Fruit fly (Drosophila melanogaster) whole organism, embryonic: ENCODE data around the gene CG43400.

Experiments
- Aef1 ChIP-seq: fragments of 200-800 bp; sonication (Bioruptor generic); IDR thresholded peaks from 3 replicates; pipeline ENCODE4 v1.3.6; 2022; ENCODE audit warnings: missing biosample characterization, missing genetic modification characterization
- Atf3 ChIP-seq: fragments of 200-800 bp; sonication (Bioruptor generic); optimal IDR thresholded peaks from 3 replicates; lab custom pipeline; 2016; ENCODE audit warnings: missing biosample characterization, missing genetic modification characterization
- B-H1 ChIP-seq: fragments of 200-800 bp; sonication (Bioruptor generic); IDR thresholded peaks from 3 replicates; pipeline ENCODE4 v1.3.6; 2022; ENCODE audit warnings: missing biosample characterization, missing genetic modification characterization
- CG10267 ChIP-seq: fragments of 200-800 bp; sonication (Bioruptor generic); optimal IDR thresholded peaks from 2 replicates; lab custom pipeline; 2018; ENCODE audit warnings: missing biosample characterization, mild to moderate bottlenecking, missing genetic modification characterization, moderate library complexity
- CG12769 ChIP-seq: fragments of 200-800 bp; sonication (Bioruptor generic); optimal IDR thresholded peaks from 2 replicates; lab custom pipeline; 2019; ENCODE audit warnings: missing biosample characterization, mild to moderate bottlenecking, missing genetic modification characterization, moderate library complexity
- CG17186 ChIP-seq: fragments of 200-800 bp; sonication (Bioruptor generic); optimal IDR thresholded peaks from 3 replicates; lab custom pipeline; 2017; ENCODE audit warnings: missing biosample characterization, missing genetic modification reagents, missing genetic modification characterization
- CG17385 ChIP-seq: fragments of 200-800 bp; sonication (Bioruptor generic); optimal IDR thresholded peaks from 3 replicates; lab custom pipeline; 2018; ENCODE audit warnings: missing biosample characterization, mild to moderate bottlenecking, missing genetic modification characterization
- CG31388 ChIP-seq: fragments of 200-800 bp; sonication (Bioruptor generic); optimal IDR thresholded peaks from 2 replicates; lab custom pipeline; 2016; ENCODE audit warnings: missing biosample characterization, missing genetic modification characterization
- CG3163 ChIP-seq: fragments of 200-800 bp; sonication (Bioruptor generic); optimal IDR thresholded peaks from 3 replicates; lab custom pipeline; 2016; ENCODE audit warnings: missing biosample characterization, missing genetic modification characterization
- CG4360 ChIP-seq: fragments of 200-800 bp; sonication (Bioruptor generic); IDR thresholded peaks from 2 replicates; pipeline ENCODE4 v1.3.6; 2022; ENCODE audit warnings: missing biosample characterization, missing genetic modification characterization
- CG4617 ChIP-seq: fragments of 200-800 bp; sonication (Bioruptor generic); optimal IDR thresholded peaks from 3 replicates; lab custom pipeline; 2016; ENCODE audit warnings: missing biosample characterization, missing genetic modification characterization, borderline replicate concordance
- CG5953 ChIP-seq: fragments of 200-800 bp; sonication (Bioruptor generic); IDR thresholded peaks from 2 replicates; pipeline ENCODE4 v1.3.6; 2022; ENCODE audit warnings: missing biosample characterization, missing genetic modification characterization
- CG6272 ChIP-seq: fragments of 200-800 bp; sonication (Bioruptor generic); IDR thresholded peaks from 2 replicates; pipeline ENCODE4 v1.3.6; 2022; ENCODE audit warnings: missing biosample characterization, missing genetic modification characterization
- CG7745 ChIP-seq: fragments of 200-800 bp; sonication (Bioruptor generic); optimal IDR thresholded peaks from 2 replicates; lab custom pipeline; 2018; ENCODE audit warnings: missing biosample characterization, mild to moderate bottlenecking, missing genetic modification characterization, moderate library complexity
- CG8089 ChIP-seq: fragments of 200-800 bp; sonication (Bioruptor generic); optimal IDR thresholded peaks from 3 replicates; lab custom pipeline; 2016; ENCODE audit warnings: missing biosample characterization, missing genetic modification characterization
- CG8281 ChIP-seq: fragments of 200-800 bp; sonication (Bioruptor generic); optimal IDR thresholded peaks from 2 replicates; lab custom pipeline; 2018; ENCODE audit warnings: missing biosample characterization, mild to moderate bottlenecking, missing genetic modification characterization, moderate library complexity
- CG8359 ChIP-seq: fragments of 200-800 bp; sonication (Bioruptor generic); optimal IDR thresholded peaks from 2 replicates; lab custom pipeline; 2017; ENCODE audit warnings: missing biosample characterization, mild to moderate bottlenecking, missing genetic modification characterization, borderline replicate concordance
- CG9817 ChIP-seq: fragments of 200-800 bp; sonication (Bioruptor generic); optimal IDR thresholded peaks from 2 replicates; lab custom pipeline; 2018; ENCODE audit warnings: missing biosample characterization, mild to moderate bottlenecking, missing genetic modification characterization, moderate library complexity
- Dip2 ChIP-seq: fragments of 200-800 bp; sonication (Bioruptor generic); IDR thresholded peaks from 2 replicates; pipeline ENCODE4 v1.3.6; 2022; ENCODE audit warnings: missing biosample characterization, missing genetic modification characterization
- Doc3 ChIP-seq: fragments of 200-800 bp; sonication (Bioruptor generic); IDR thresholded peaks from 3 replicates; pipeline ENCODE4 v1.3.6; 2022; ENCODE audit warnings: missing biosample characterization, missing genetic modification characterization; ENCODE audit not compliant: partially characterized antibody
- Fer3 ChIP-seq: fragments of 200-800 bp; sonication (Bioruptor generic); optimal IDR thresholded peaks from 2 replicates; lab custom pipeline; 2018; ENCODE audit warnings: missing biosample characterization, mild to moderate bottlenecking, missing genetic modification characterization, moderate library complexity
- Gsc ChIP-seq: fragments of 200-800 bp; sonication (Bioruptor generic); IDR thresholded peaks from 2 replicates; pipeline ENCODE4 v1.3.6; 2022; ENCODE audit warnings: missing biosample characterization, missing genetic modification characterization
- H15 ChIP-seq: fragments of 200-800 bp; sonication (Bioruptor generic); IDR thresholded peaks from 3 replicates; pipeline ENCODE4 v1.3.6; 2022; ENCODE audit warnings: missing biosample characterization, missing genetic modification characterization
- HLH4C ChIP-seq: fragments of 200-800 bp; sonication (Bioruptor generic); IDR thresholded peaks from 3 replicates; pipeline ENCODE4 v1.3.6; 2022; ENCODE audit warnings: missing biosample characterization, missing genetic modification characterization; ENCODE audit not compliant: partially characterized antibody
- Hey ChIP-seq: fragments of 200-800 bp; sonication (Bioruptor generic); optimal IDR thresholded peaks from 3 replicates; lab custom pipeline; 2018; ENCODE audit warnings: missing biosample characterization, mild to moderate bottlenecking, missing genetic modification characterization
- Hmx ChIP-seq: fragments of 200-800 bp; sonication (Bioruptor generic); optimal IDR thresholded peaks from 2 replicates; lab custom pipeline; 2016; ENCODE audit warnings: missing biosample characterization, missing genetic modification characterization
- Hr78 ChIP-seq, 2 experiments: fragments of 200-800 bp in 1 of 2; fragments of >200 bp in 1 of 2; sonication (Bioruptor generic) in 1 of 2; optimal IDR thresholded peaks; 2 replicates each; lab custom pipeline; 2017 to 2019; ENCODE audit warnings: missing biosample characterization in 2 of 2, missing genetic modification characterization in 2 of 2, mild to moderate bottlenecking in 1 of 2, moderate library complexity in 1 of 2
- Lhr ChIP-seq: fragments of 200-800 bp; sonication (Bioruptor generic); optimal IDR thresholded peaks from 3 replicates; lab custom pipeline; 2017; ENCODE audit warnings: mild to moderate bottlenecking, missing biosample characterization, missing genetic modification reagents, missing genetic modification characterization
- MESR4 ChIP-seq: fragments of 200-800 bp; sonication (Bioruptor generic); optimal IDR thresholded peaks from 2 replicates; lab custom pipeline; 2018; ENCODE audit warnings: missing biosample characterization, mild to moderate bottlenecking, missing genetic modification characterization, moderate library complexity
- Meics ChIP-seq: fragments of 200-800 bp; sonication (Bioruptor generic); optimal IDR thresholded peaks from 2 replicates; lab custom pipeline; 2017; ENCODE audit warnings: missing biosample characterization, mild to moderate bottlenecking, missing genetic modification characterization
- Neu2 ChIP-seq: fragments of 200-800 bp; sonication (Bioruptor generic); optimal IDR thresholded peaks from 3 replicates; lab custom pipeline; 2016; ENCODE audit warnings: missing biosample characterization, missing genetic modification characterization, borderline replicate concordance
- Nf-YB ChIP-seq: fragments of 200-800 bp; sonication (Bioruptor generic); optimal IDR thresholded peaks from 3 replicates; lab custom pipeline; 2019; ENCODE audit warnings: missing biosample characterization, mild to moderate bottlenecking, missing genetic modification characterization, moderate library complexity
- Sox100B ChIP-seq: fragments of 200-800 bp; sonication (Bioruptor generic); optimal IDR thresholded peaks from 3 replicates; lab custom pipeline; 2018; ENCODE audit warnings: missing biosample characterization, mild to moderate bottlenecking, missing genetic modification characterization
- Sry-β ChIP-seq: fragments of 200-800 bp; sonication (Bioruptor generic); optimal IDR thresholded peaks from 2 replicates; lab custom pipeline; 2018; ENCODE audit warnings: missing biosample characterization, mild to moderate bottlenecking, missing genetic modification characterization, moderate library complexity
- ci ChIP-seq: fragments of 200-800 bp; sonication (Bioruptor generic); IDR thresholded peaks from 3 replicates; pipeline ENCODE4 v1.3.6; 2022; ENCODE audit warnings: missing biosample characterization, missing genetic modification characterization
- crc ChIP-seq: fragments of 200-800 bp; sonication (Bioruptor generic); optimal IDR thresholded peaks from 2 replicates; lab custom pipeline; 2016; ENCODE audit warnings: missing biosample characterization, missing genetic modification characterization
- croc ChIP-seq: fragments of 200-800 bp; sonication (Bioruptor generic); conservative IDR thresholded peaks from 3 replicates; pipeline ENCODE4 v1.3.6; 2022; ENCODE audit warnings: missing biosample characterization, missing genetic modification characterization
- fd64A ChIP-seq: fragments of 200-800 bp; sonication (Bioruptor generic); optimal IDR thresholded peaks from 3 replicates; lab custom pipeline; 2018; ENCODE audit warnings: missing biosample characterization, mild to moderate bottlenecking, missing genetic modification characterization
- gfzf ChIP-seq: fragments of 200-800 bp; sonication (Bioruptor generic); optimal IDR thresholded peaks from 2 replicates; lab custom pipeline; 2016; ENCODE audit warnings: missing biosample characterization, mild to moderate bottlenecking, missing genetic modification characterization, moderate library complexity
- jing ChIP-seq: fragments of 200-800 bp; sonication (Bioruptor generic); optimal IDR thresholded peaks from 2 replicates; lab custom pipeline; 2018; ENCODE audit warnings: missing biosample characterization, mild to moderate bottlenecking, missing genetic modification characterization
- kni ChIP-seq: fragments of 200-800 bp; sonication (Bioruptor generic); optimal IDR thresholded peaks from 3 replicates; lab custom pipeline; 2017; ENCODE audit warnings: mild to moderate bottlenecking, missing biosample characterization, missing genetic modification reagents, missing genetic modification characterization
- lmd ChIP-seq: fragments of 200-800 bp; sonication (Bioruptor generic); IDR thresholded peaks from 2 replicates; pipeline ENCODE4 v1.3.6; 2022; ENCODE audit warnings: missing biosample characterization, missing genetic modification characterization
- luna ChIP-seq: fragments of 200-800 bp; sonication (Bioruptor generic); optimal IDR thresholded peaks from 2 replicates; lab custom pipeline; 2016; ENCODE audit warnings: missing biosample characterization, missing genetic modification characterization
- org-1 ChIP-seq: fragments of 200-800 bp; sonication (Bioruptor generic); optimal IDR thresholded peaks from 2 replicates; lab custom pipeline; 2017; ENCODE audit warnings: missing biosample characterization, missing genetic modification characterization
- pzg ChIP-seq: fragments of 200-800 bp; sonication (Bioruptor generic); optimal IDR thresholded peaks from 3 replicates; lab custom pipeline; 2018; ENCODE audit warnings: missing biosample characterization, mild to moderate bottlenecking, missing genetic modification characterization, moderate library complexity
- sd ChIP-seq: fragments of 200-800 bp; sonication (Bioruptor generic); optimal IDR thresholded peaks from 3 replicates; lab custom pipeline; 2018; ENCODE audit warnings: missing biosample characterization, mild to moderate bottlenecking, missing genetic modification characterization, moderate library complexity
- shn ChIP-seq: fragments of 200-800 bp; sonication (Bioruptor generic); optimal IDR thresholded peaks from 3 replicates; lab custom pipeline; 2016; ENCODE audit warnings: missing biosample characterization, missing genetic modification characterization
- slbo ChIP-seq: fragments of 200-800 bp; sonication (Bioruptor generic); IDR thresholded peaks from 2 replicates; pipeline ENCODE4 v1.3.6; 2022; ENCODE audit warnings: missing biosample characterization, missing genetic modification characterization
- tll ChIP-seq, 2 experiments: fragments of 200-800 bp in 1 of 2; fragments of >200 bp in 1 of 2; sonication (Bioruptor generic) in 1 of 2; optimal IDR thresholded peaks; 2 replicates each; lab custom pipeline; 2017 to 2019; ENCODE audit warnings: missing biosample characterization in 2 of 2, missing genetic modification characterization in 2 of 2, mild to moderate bottlenecking in 1 of 2, moderate library complexity in 1 of 2
- unc-4 ChIP-seq: fragments of 200-800 bp; sonication (Bioruptor generic); IDR thresholded peaks from 2 replicates; pipeline ENCODE4 v1.3.6; 2022; ENCODE audit warnings: missing biosample characterization, missing genetic modification characterization; ENCODE audit not compliant: partially characterized antibody

The CG43400 gene

DNA sequence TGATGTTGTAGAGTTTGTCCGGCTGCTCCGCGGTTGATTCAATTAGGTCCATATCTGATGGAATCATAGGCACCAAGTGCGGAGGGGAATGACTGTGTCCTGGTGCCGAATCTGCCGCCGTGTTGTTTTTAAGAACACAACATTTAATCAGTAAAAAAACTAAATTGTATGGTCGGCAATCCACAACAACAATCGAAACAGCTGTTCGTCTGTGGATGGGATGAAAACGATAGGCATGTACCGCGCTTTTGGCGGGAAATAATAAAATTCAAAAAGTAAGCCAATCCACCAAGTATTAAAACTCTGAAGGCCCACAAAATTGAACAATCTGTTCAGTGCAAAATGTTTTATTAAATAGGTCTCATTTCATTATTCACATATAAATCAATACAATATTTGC lies 41.2 kb upstream of the CG43400 start, which contains the start of gene Aasdh (continued):
- TF ChIP-seq Sox100B (no peak), CG8281 (tag; lab: Kevin White, UChicago) (no peak), Hr78 (GFP tag; optimal IDR thresholded peaks at IDR 0.05; lab: Kevin White, UChicago) (no peak), crc (GFP tag; lab: Kevin White, UChicago) (no peak), CG8089 (GFP tag; lab: Kevin White, UChicago) (no peak), org-1 (no peak), Hmx (GFP tag; lab: Kevin White, UChicago) (no peak), sd (tag; lab: Kevin White, UChicago) (no peak), B-H1 (GFP tag; lab: Robert Waterston, UW) (no peak), HLH4C (no peak), shn (GFP tag; lab: Kevin White, UChicago) (no peak), Gsc (GFP tag; lab: Robert Waterston, UW) (no peak), lmd (GFP tag; lab: Robert Waterston, UW) (no peak), Nf-YB (GFP tag; lab: Kevin White, UChicago) (no peak), CG8359 (GFP tag; lab: Kevin White, UChicago) (no peak), Fer3 (no peak), tll (GFP tag; optimal IDR thresholded peaks at IDR 0.05; lab: Kevin White, UChicago) (no peak), CG10267 (tag; lab: Kevin White, UChicago) (no peak), CG31388 (GFP tag; lab: Kevin White, UChicago) (no peak), CG5953 (GFP tag; lab: Robert Waterston, UW) (no peak), CG4360 (GFP tag; lab: Robert Waterston, UW) (peak; percentile 77), Aef1 (GFP tag; lab: Robert Waterston, UW) (no peak), pzg (GFP tag; lab: Kevin White, UChicago) (peak; percentile 29), H15 (no peak), ci (GFP tag; lab: Robert Waterston, UW) (no peak), CG9817 (tag; lab: Kevin White, UChicago) (no peak), Dip2 (no peak), unc-4 (GFP tag; lab: Robert Waterston, UW) (peak; percentile 43; the same call in 1 of the 2 replicates), Doc3 (GFP tag; lab: Robert Waterston, UW) (no peak), Atf3 (GFP tag; lab: Kevin White, UChicago) (no peak), Neu2 (no peak), CG6272 (GFP tag; lab: Robert Waterston, UW) (no peak), jing (GFP tag; lab: Kevin White, UChicago) (no peak), CG4617 (GFP tag; lab: Kevin White, UChicago) (no peak), CG7745 (tag; lab: Kevin White, UChicago) (no peak), kni (GFP tag; lab: Kevin White, UChicago) (no peak), CG17186 (GFP tag; lab: Kevin White, UChicago) (peak; percentile 33), CG3163 (no peak), CG17385 (GFP tag; lab: Kevin White, UChicago) (no peak), Lhr (GFP tag; lab: Kevin White, UChicago) (no peak), croc (no peak), Meics (GFP tag; lab: Kevin White, UChicago) (no peak), Hey (tag; lab: Kevin White, UChicago) (no peak), luna (GFP tag; lab: Kevin White, UChicago) (no peak), slbo (GFP tag; lab: Robert Waterston, UW) (no peak), fd64A (no peak), gfzf (GFP tag; lab: Kevin White, UChicago) (no peak), MESR4 (GFP tag; lab: Kevin White, UChicago) (peak; percentile 21), CG12769 (tag; lab: Kevin White, UChicago) (no peak), Sry-β (no peak)
